Fruit fly (Drosophila melanogaster) whole organism, prepupa: ENCODE measurements around the gene CG14840.

Experiments used
- CG11294 ChIP-seq: fragments of 200-800 bp; sonication (Bioruptor generic); IDR thresholded peaks from 2 replicates; pipeline ENCODE4 v1.3.6; 2022; ENCODE audit warnings: missing biosample characterization, missing genetic modification characterization
- CG3919 ChIP-seq: fragments of 200-800 bp; sonication (Bioruptor generic); optimal IDR thresholded peaks from 3 replicates; lab custom pipeline; 2016; ENCODE audit warnings: missing biosample characterization, missing genetic modification characterization
- CG8319 ChIP-seq: fragments of 200-800 bp; sonication (Bioruptor generic); optimal IDR thresholded peaks from 3 replicates; lab custom pipeline; 2016; ENCODE audit warnings: missing biosample characterization, missing genetic modification characterization
- CG8632 ChIP-seq: fragments of 200-800 bp; sonication (Bioruptor generic); optimal IDR thresholded peaks from 3 replicates; lab custom pipeline; 2016; ENCODE audit warnings: missing biosample characterization, missing genetic modification characterization
- Gug ChIP-seq: fragments of 200-800 bp; sonication (Bioruptor generic); IDR thresholded peaks from 2 replicates; pipeline ENCODE4 v1.3.6; 2022; ENCODE audit warnings: missing biosample characterization, missing genetic modification characterization
- OdsH ChIP-seq: fragments of 200-800 bp; sonication (Bioruptor generic); optimal IDR thresholded peaks from 3 replicates; lab custom pipeline; 2016; ENCODE audit warnings: missing biosample characterization, missing genetic modification characterization
- spab ChIP-seq: fragments of 200-800 bp; sonication (Bioruptor generic); optimal IDR thresholded peaks from 2 replicates; lab custom pipeline; 2017; ENCODE audit warnings: missing biosample characterization, mild to moderate bottlenecking, missing genetic modification characterization, missing genetic modification reagents

- no peak for TF ChIP-seq CG8632 (GFP tag; lab: Kevin White, UChicago)
- TF ChIP-seq CG3919 (GFP tag; lab: Kevin White, UChicago), result no peak
- no peak for TF ChIP-seq CG8319
- no peak for TF ChIP-seq OdsH (GFP tag; lab: Kevin White, UChicago)
- TF ChIP-seq spab (GFP tag; lab: Kevin White, UChicago), result no peak
- no peak for TF ChIP-seq Gug (GFP tag; lab: Robert Waterston, UW)
- TF ChIP-seq CG11294, result no peak
Measured at dm6 chr3R:14220105-14220504, 40.9 kb downstream of the CG14840 start, which contains the start of gene CG31326.
